Worm (Caenorhabditis elegans): ENCODE results near the gene egl-44.

DNA sequence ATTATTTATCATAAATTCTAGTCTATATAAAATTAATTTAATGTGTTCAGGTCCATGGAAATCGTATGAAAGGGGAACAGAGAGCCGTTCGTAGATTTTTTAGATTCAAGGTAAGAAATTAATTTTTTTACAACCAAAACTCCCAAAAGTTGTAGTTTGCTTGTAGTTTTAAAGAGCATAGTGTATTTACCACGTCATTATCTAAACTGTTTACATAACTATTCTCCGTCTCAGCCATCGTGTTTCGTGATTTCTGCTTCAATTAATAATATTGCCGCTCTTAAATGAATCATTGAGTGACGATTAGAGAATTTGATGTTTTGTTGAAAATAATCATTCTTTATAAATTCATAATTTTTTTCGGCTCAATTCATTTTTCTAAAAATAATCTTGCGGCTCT, 17.3 kb upstream of the egl-44 start, which contains the start of gene cgt-3:
- TF ChIP-seq egl-27 (tag; optimal IDR thresholded peaks at IDR 0.05) (no peak), ztf-11 (tag; optimal IDR thresholded peaks at IDR 0.05) (no peak), dpl-1 (GFP tag; optimal IDR thresholded peaks at IDR 0.05) (no peak), nhr-237 (tag; optimal IDR thresholded peaks at IDR 0.05) (no peak), fkh-8 (tag; optimal IDR thresholded peaks at IDR 0.05) (no peak), ceh-63 (GFP tag; optimal IDR thresholded peaks at IDR 0.05) (no peak), lin-15B (tag; optimal IDR thresholded peaks at IDR 0.05) (no peak), snpc-4 (tag; optimal IDR thresholded peaks at IDR 0.05) (no peak)
